Fruit fly (Drosophila melanogaster) whole organism, prepupa: Measurements from ENCODE around the gene PpV.

ENCODE experiments used
- CG10669 ChIP-seq: fragments of 200-800 bp; sonication (Bioruptor generic); optimal IDR thresholded peaks from 3 replicates; lab custom pipeline; 2018; ENCODE audit warnings: missing biosample characterization, mild to moderate bottlenecking, missing genetic modification characterization, moderate library complexity
- CG7368 ChIP-seq: fragments of 200-800 bp; sonication (Bioruptor generic); optimal IDR thresholded peaks from 3 replicates; lab custom pipeline; 2016; ENCODE audit warnings: missing biosample characterization, missing genetic modification characterization
- CG8119 ChIP-seq: fragments of 200-800 bp; sonication (Bioruptor generic); IDR thresholded peaks from 3 replicates; pipeline ENCODE4 v1.3.6; 2022; ENCODE audit warnings: missing biosample characterization, missing genetic modification characterization
- CG8632 ChIP-seq: fragments of 200-800 bp; sonication (Bioruptor generic); optimal IDR thresholded peaks from 3 replicates; lab custom pipeline; 2016; ENCODE audit warnings: missing biosample characterization, missing genetic modification characterization
- Eip75B ChIP-seq: fragments of 200-800 bp; sonication (Bioruptor generic); optimal IDR thresholded peaks from 3 replicates; lab custom pipeline; 2016; ENCODE audit warnings: missing biosample characterization, missing genetic modification characterization
- Sox102F ChIP-seq: fragments of 200-800 bp; sonication (Bioruptor generic); optimal IDR thresholded peaks from 2 replicates; lab custom pipeline; 2016; ENCODE audit warnings: missing biosample characterization, mild to moderate bottlenecking, missing genetic modification characterization
- esn ChIP-seq: fragments of 200-800 bp; sonication (Bioruptor generic); optimal IDR thresholded peaks from 2 replicates; lab custom pipeline; 2016; ENCODE audit warnings: missing biosample characterization, mild to moderate bottlenecking, missing genetic modification characterization, moderate library complexity

- TF ChIP-seq CG8119 (GFP tag; lab: Robert Waterston, UW) (peak; percentile 96), Sox102F (GFP tag; lab: Kevin White, UChicago) (peak; percentile 95), Eip75B (GFP tag; lab: Kevin White, UChicago) (peak; percentile 96), esn (peak; percentile 96), CG8632 (GFP tag; lab: Kevin White, UChicago) (peak; percentile 94), CG7368 (GFP tag; lab: Kevin White, UChicago) (peak; percentile 91), CG10669 (GFP tag; lab: Kevin White, UChicago) (peak; percentile 94)
Observed at dm6 chrX:6330369-6330949, 42.3 kb downstream of the PpV start, which contains the start of gene CG42240.
